Worm (Caenorhabditis elegans): Measurements from ENCODE around the gene srx-42.

- TF ChIP-seq ztf-29 (GFP tag; IDR thresholded peaks at IDR 0.05) (no peak), flt-1 (GFP tag; IDR thresholded peaks at IDR 0.05) (no peak), ztf-23 (GFP tag; IDR thresholded peaks at IDR 0.05) (no peak), cog-1 (tag; optimal IDR thresholded peaks at IDR 0.05) (no peak), tab-1 (GFP tag; IDR thresholded peaks at IDR 0.05) (no peak), med-1 (GFP tag; optimal IDR thresholded peaks at IDR 0.05; ENCODE audit: insufficient read depth) (no peak), klf-2 (GFP tag; conservative IDR thresholded peaks at IDR 0.05) (no peak), T22C8.4 (GFP tag; IDR thresholded peaks at IDR 0.05) (no peak), ref-1 (GFP tag; conservative IDR thresholded peaks at IDR 0.05) (no peak)
Observed at ce11 chrV:13931952-13932351, 11.1 kb downstream of the srx-42 start.

Measured in whole organism, midembryonic.